Fruit fly (Drosophila melanogaster) whole organism, embryonic: Measurements from ENCODE around the gene tup.
A peak's percentile ranks its signal among the peaks of the same experiment; 100 is the strongest.

Source experiments
- Antp ChIP-seq: fragments of 200-800 bp; sonication (Bioruptor generic); optimal IDR thresholded peaks from 3 replicates; lab custom pipeline; 2016; ENCODE audit warnings: missing biosample characterization, missing genetic modification characterization
- CG10979 ChIP-seq: fragments of 200-800 bp; sonication (Bioruptor generic); optimal IDR thresholded peaks from 2 replicates; lab custom pipeline; 2018; ENCODE audit warnings: missing biosample characterization, mild to moderate bottlenecking, missing genetic modification characterization, moderate library complexity
- CG13894 ChIP-seq: fragments of 200-800 bp; sonication (Bioruptor generic); optimal IDR thresholded peaks from 3 replicates; lab custom pipeline; 2018; ENCODE audit warnings: missing biosample characterization, mild to moderate bottlenecking, missing genetic modification characterization, moderate library complexity
- CG17829 ChIP-seq: fragments of 200-800 bp; optimal IDR thresholded peaks from 2 replicates; lab custom pipeline; 2019; ENCODE audit warnings: missing biosample characterization, mild to moderate bottlenecking, missing genetic modification characterization, moderate library complexity
- CG18619 ChIP-seq: fragments of 200-800 bp; sonication (Bioruptor generic); optimal IDR thresholded peaks from 3 replicates; lab custom pipeline; 2017; ENCODE audit warnings: missing biosample characterization, mild to moderate bottlenecking, missing genetic modification characterization
- CG2129 ChIP-seq: fragments of 200-800 bp; sonication (Bioruptor generic); IDR thresholded peaks from 2 replicates; pipeline ENCODE4 v1.3.6; 2022; ENCODE audit warnings: missing biosample characterization, missing genetic modification characterization; ENCODE audit not compliant: partially characterized antibody
- CG2712 ChIP-seq: fragments of 200-800 bp; optimal IDR thresholded peaks from 3 replicates; lab custom pipeline; 2019; ENCODE audit warnings: missing biosample characterization, mild to moderate bottlenecking, missing genetic modification characterization, moderate library complexity
- CG3163 ChIP-seq: fragments of 200-800 bp; sonication (Bioruptor generic); optimal IDR thresholded peaks from 3 replicates; lab custom pipeline; 2016; ENCODE audit warnings: missing biosample characterization, missing genetic modification characterization
- CG34224 ChIP-seq: fragments of 200-800 bp; sonication (Bioruptor generic); IDR thresholded peaks from 3 replicates; pipeline ENCODE4 v1.3.6; 2022; ENCODE audit warnings: missing biosample characterization, missing genetic modification characterization; ENCODE audit not compliant: partially characterized antibody
- CG3847 ChIP-seq: fragments of 200-800 bp; sonication (Bioruptor generic); IDR thresholded peaks from 2 replicates; pipeline ENCODE4 v1.3.6; 2022; ENCODE audit warnings: missing biosample characterization, missing genetic modification characterization
- CG5245 ChIP-seq: fragments of 200-800 bp; sonication (Bioruptor generic); optimal IDR thresholded peaks from 3 replicates; lab custom pipeline; 2016; ENCODE audit warnings: missing biosample characterization, missing genetic modification characterization
- CG7271 ChIP-seq: fragments of 200-800 bp; sonication (Bioruptor generic); optimal IDR thresholded peaks from 2 replicates; lab custom pipeline; 2018; ENCODE audit warnings: missing biosample characterization, mild to moderate bottlenecking, missing genetic modification characterization, moderate library complexity
- CG7556 ChIP-seq: fragments of 200-800 bp; sonication (Bioruptor generic); optimal IDR thresholded peaks from 2 replicates; lab custom pipeline; 2017; ENCODE audit warnings: missing biosample characterization, mild to moderate bottlenecking, missing genetic modification characterization
- CG9727 ChIP-seq: fragments of 200-800 bp; sonication (Bioruptor generic); optimal IDR thresholded peaks from 3 replicates; lab custom pipeline; 2017; ENCODE audit warnings: missing biosample characterization, mild to moderate bottlenecking, missing genetic modification characterization
- Deaf1 ChIP-seq: fragments of 200-800 bp; optimal IDR thresholded peaks from 3 replicates; lab custom pipeline; 2019; ENCODE audit warnings: missing biosample characterization, mild to moderate bottlenecking, missing genetic modification characterization, moderate library complexity
- E2f2 ChIP-seq: fragments of 200-800 bp; sonication (Bioruptor generic); IDR thresholded peaks from 2 replicates; pipeline ENCODE4 v1.3.6; 2022; ENCODE audit warnings: missing biosample characterization, missing genetic modification characterization
- Fer2 ChIP-seq: fragments of 200-800 bp; sonication (Bioruptor generic); optimal IDR thresholded peaks from 2 replicates; lab custom pipeline; 2018; ENCODE audit warnings: missing biosample characterization, mild to moderate bottlenecking, missing genetic modification characterization, moderate library complexity
- HLHmδ ChIP-seq: fragments of 200-800 bp; sonication (Bioruptor generic); optimal IDR thresholded peaks from 2 replicates; lab custom pipeline; 2018; ENCODE audit warnings: missing biosample characterization, mild to moderate bottlenecking, missing genetic modification characterization, moderate library complexity
- Hr39 ChIP-seq: fragments of >200 bp; optimal IDR thresholded peaks from 2 replicates; lab custom pipeline; 2017
- Kr ChIP-seq: fragments of 200-800 bp; sonication (Bioruptor generic); optimal IDR thresholded peaks from 2 replicates; lab custom pipeline; 2017; ENCODE audit warnings: missing biosample characterization, mild to moderate bottlenecking, missing genetic modification characterization
- Lpt ChIP-seq: fragments of >200 bp; optimal IDR thresholded peaks from 2 replicates; lab custom pipeline; 2018; ENCODE audit warnings: missing biosample characterization, missing genetic modification characterization
- Med ChIP-seq: fragments of 200-800 bp; sonication (Bioruptor generic); peaks from one replicate; lab custom pipeline; 2016; ENCODE audit warnings: missing biosample characterization, missing genetic modification characterization, mild to moderate bottlenecking, inconsistent platforms, moderate library complexity
- Myb ChIP-seq: fragments of 200-800 bp; sonication (Bioruptor generic); optimal IDR thresholded peaks from 2 replicates; lab custom pipeline; 2016; ENCODE audit warnings: missing biosample characterization, missing genetic modification characterization
- NC2α ChIP-seq: fragments of 200-800 bp; sonication (Bioruptor generic); optimal IDR thresholded peaks from 2 replicates; lab custom pipeline; 2016; ENCODE audit warnings: missing biosample characterization, missing genetic modification characterization
- NfI ChIP-seq: fragments of 200-800 bp; sonication (Bioruptor generic); optimal IDR thresholded peaks from 3 replicates; lab custom pipeline; 2018; ENCODE audit warnings: missing biosample characterization, mild to moderate bottlenecking, missing genetic modification characterization, moderate library complexity
- Opbp ChIP-seq: fragments of 200-800 bp; sonication (Bioruptor generic); IDR thresholded peaks from 3 replicates; pipeline ENCODE4 v1.3.6; 2022; ENCODE audit warnings: missing biosample characterization, missing genetic modification characterization; ENCODE audit not compliant: partially characterized antibody
- Ssrp ChIP-seq: fragments of 200-800 bp; sonication (Bioruptor generic); optimal IDR thresholded peaks from 2 replicates; lab custom pipeline; 2018; ENCODE audit warnings: missing biosample characterization, mild to moderate bottlenecking, missing genetic modification characterization, moderate library complexity
- chif ChIP-seq, 2 experiments: fragments of 200-800 bp; sonication (Bioruptor generic); optimal IDR thresholded peaks; 3 replicates each; lab custom pipeline; 2016; ENCODE audit warnings: missing biosample characterization in 2 of 2, missing genetic modification characterization in 2 of 2
- croc ChIP-seq: fragments of 200-800 bp; sonication (Bioruptor generic); conservative IDR thresholded peaks from 3 replicates; pipeline ENCODE4 v1.3.6; 2022; ENCODE audit warnings: missing biosample characterization, missing genetic modification characterization
- cwo ChIP-seq: fragments of 200-800 bp; sonication (Bioruptor generic); optimal IDR thresholded peaks from 3 replicates; lab custom pipeline; 2017; ENCODE audit warnings: missing biosample characterization, missing genetic modification characterization, mild to moderate bottlenecking, moderate library complexity, missing genetic modification reagents
- danr ChIP-seq: fragments of 200-800 bp; sonication (Bioruptor generic); IDR thresholded peaks from 2 replicates; pipeline ENCODE4 v1.3.6; 2022; ENCODE audit warnings: missing biosample characterization, missing genetic modification characterization
- dmrt99B ChIP-seq: fragments of 200-800 bp; sonication (Bioruptor generic); optimal IDR thresholded peaks from 2 replicates; lab custom pipeline; 2018; ENCODE audit warnings: missing biosample characterization, mild to moderate bottlenecking, missing genetic modification characterization, moderate library complexity
- dysf ChIP-seq: fragments of 200-800 bp; sonication (Bioruptor generic); IDR thresholded peaks from 3 replicates; pipeline ENCODE4 v1.3.6; 2022; ENCODE audit warnings: missing biosample characterization, missing genetic modification characterization
- hb ChIP-seq: fragments of 200-800 bp; sonication (Bioruptor generic); IDR thresholded peaks from 3 replicates; pipeline ENCODE4 v1.3.6; 2022; ENCODE audit warnings: missing biosample characterization, missing genetic modification characterization; ENCODE audit not compliant: partially characterized antibody
- kah ChIP-seq: fragments of 200-800 bp; sonication (Bioruptor generic); optimal IDR thresholded peaks from 2 replicates; lab custom pipeline; 2018; ENCODE audit warnings: missing biosample characterization, mild to moderate bottlenecking, missing genetic modification characterization
- mam ChIP-seq: fragments of 200-800 bp; sonication (Bioruptor generic); optimal IDR thresholded peaks from 3 replicates; lab custom pipeline; 2016; ENCODE audit warnings: missing biosample characterization, missing genetic modification characterization
- nerfin-1 ChIP-seq: fragments of 200-800 bp; sonication (Bioruptor generic); optimal IDR thresholded peaks from 3 replicates; lab custom pipeline; 2019; ENCODE audit warnings: missing biosample characterization, mild to moderate bottlenecking, missing genetic modification characterization, moderate library complexity
- nmo ChIP-seq: fragments of 200-800 bp; sonication (Bioruptor generic); optimal IDR thresholded peaks from 2 replicates; lab custom pipeline; 2018; ENCODE audit warnings: missing biosample characterization, mild to moderate bottlenecking, missing genetic modification characterization, moderate library complexity
- onecut ChIP-seq: fragments of 200-800 bp; sonication (Bioruptor generic); IDR thresholded peaks from 2 replicates; pipeline ENCODE4 v1.3.6; 2022; ENCODE audit warnings: missing biosample characterization, missing genetic modification characterization
- org-1 ChIP-seq: fragments of 200-800 bp; sonication (Bioruptor generic); optimal IDR thresholded peaks from 2 replicates; lab custom pipeline; 2017; ENCODE audit warnings: missing biosample characterization, missing genetic modification characterization
- pita ChIP-seq: fragments of 200-800 bp; sonication (Bioruptor generic); optimal IDR thresholded peaks from 2 replicates; lab custom pipeline; 2017; ENCODE audit warnings: missing biosample characterization, mild to moderate bottlenecking, missing genetic modification characterization
- pros ChIP-seq: fragments of 200-800 bp; sonication (Bioruptor generic); optimal IDR thresholded peaks from 3 replicates; lab custom pipeline; 2019; ENCODE audit warnings: missing biosample characterization, mild to moderate bottlenecking, missing genetic modification characterization, moderate library complexity
- ro ChIP-seq: fragments of 200-800 bp; sonication (Bioruptor generic); IDR thresholded peaks from 2 replicates; pipeline ENCODE4 v1.3.6; 2022; ENCODE audit warnings: missing biosample characterization, missing genetic modification characterization
- sr ChIP-seq: fragments of 200-800 bp; sonication (Bioruptor generic); IDR thresholded peaks from 3 replicates; pipeline ENCODE4 v1.3.6; 2022; ENCODE audit warnings: missing biosample characterization, missing genetic modification characterization
- tap ChIP-seq: fragments of 200-800 bp; optimal IDR thresholded peaks from 3 replicates; lab custom pipeline; 2019; ENCODE audit warnings: missing biosample characterization, mild to moderate bottlenecking, missing genetic modification characterization, moderate library complexity
- trem ChIP-seq: fragments of 200-800 bp; optimal IDR thresholded peaks from 3 replicates; lab custom pipeline; 2019; ENCODE audit warnings: missing biosample characterization, mild to moderate bottlenecking, missing genetic modification characterization, moderate library complexity
- wek ChIP-seq: fragments of 200-800 bp; sonication (Bioruptor generic); optimal IDR thresholded peaks from 3 replicates; lab custom pipeline; 2018; ENCODE audit warnings: missing biosample characterization, mild to moderate bottlenecking, missing genetic modification characterization, moderate library complexity
- z ChIP-seq: fragments of 200-800 bp; sonication (Bioruptor generic); IDR thresholded peaks from 3 replicates; pipeline ENCODE4 v1.3.6; 2022; ENCODE audit warnings: missing biosample characterization, missing genetic modification characterization

The tup gene

DNA sequence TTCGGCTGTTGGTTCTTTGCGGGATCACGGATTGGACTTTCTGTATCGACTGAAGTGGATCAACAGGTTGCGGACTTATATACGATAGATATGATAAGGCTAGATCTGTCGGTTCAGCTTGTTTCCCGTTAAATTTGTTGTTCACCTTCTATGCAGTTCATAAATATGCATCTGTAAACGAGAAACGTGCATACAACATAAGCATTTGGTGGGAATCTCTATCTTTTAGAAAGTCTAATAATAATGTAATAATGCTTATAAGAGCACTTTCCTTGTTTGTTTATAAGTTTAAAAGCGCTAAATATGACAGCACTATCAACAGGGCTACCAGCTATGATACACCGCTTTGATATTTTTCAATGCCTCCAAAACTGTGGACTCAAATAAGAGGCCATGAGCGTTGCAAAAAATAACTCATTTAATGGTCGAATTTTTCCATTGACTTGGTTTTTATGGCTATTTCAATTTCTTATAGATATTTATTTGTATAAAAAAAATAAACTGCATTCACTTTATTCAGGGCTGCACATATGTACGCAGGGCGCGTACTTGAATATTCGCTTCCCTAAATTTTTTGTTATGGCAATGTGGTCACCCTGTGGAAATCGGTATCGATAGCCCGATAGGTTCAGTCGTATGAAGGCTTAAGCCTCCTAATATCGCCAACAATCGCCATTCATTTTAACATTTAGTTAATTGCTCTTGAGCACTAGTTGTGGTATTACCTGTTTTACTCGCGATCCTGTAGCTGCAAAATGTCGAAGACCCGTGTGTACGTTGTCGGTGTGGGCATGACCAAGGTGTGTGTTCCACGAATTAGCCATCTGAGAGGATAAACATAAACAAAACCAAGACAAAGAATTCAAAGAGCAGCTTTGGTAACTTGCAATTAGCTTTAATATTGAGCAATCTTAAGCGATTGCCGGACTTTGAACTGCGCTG, 50.2 kb downstream of the tup start, which contains the start of the genes CG17597 and ScpX (continued):
- peak; percentile 78 for TF ChIP-seq hb (GFP tag; lab: Robert Waterston, UW)
- peak; percentile 22 to 75 for TF ChIP-seq chif (GFP tag; optimal IDR thresholded peaks at IDR 0.05; lab: Kevin White, UChicago)
- TF ChIP-seq trem (tag; lab: Kevin White, UChicago) = peak; percentile 64
- TF ChIP-seq Fer2 (tag; lab: Kevin White, UChicago) = peak; percentile 26
- peak; percentile 33 for TF ChIP-seq pita
- no peak for TF ChIP-seq wek (GFP tag; lab: Kevin White, UChicago)
- peak; percentile 22 for TF ChIP-seq CG5245 (GFP tag; lab: Kevin White, UChicago)
- no peak for TF ChIP-seq org-1 (GFP tag; lab: Kevin White, UChicago)
- peak; percentile 52 for TF ChIP-seq cwo (GFP tag; lab: Kevin White, UChicago)
- peak; percentile 44 for TF ChIP-seq CG18619
- no peak for TF ChIP-seq tap
- TF ChIP-seq sr (GFP tag; lab: Robert Waterston, UW) = no peak
- peak; percentile 16; the same call in 1 of the 3 replicates for TF ChIP-seq croc (GFP tag; lab: Robert Waterston, UW)
- peak; percentile 11 for TF ChIP-seq nerfin-1 (tag; lab: Kevin White, UChicago)
- no peak for TF ChIP-seq CG7271 (tag; lab: Kevin White, UChicago)
- peak; percentile 57 for TF ChIP-seq CG13894 (tag; lab: Kevin White, UChicago)
- TF ChIP-seq ro (GFP tag; lab: Robert Waterston, UW) = no peak
- peak; percentile 53 for TF ChIP-seq Antp (GFP tag; lab: Kevin White, UChicago)
- TF ChIP-seq Ssrp = peak; percentile 54
- peak; percentile 14 for TF ChIP-seq HLHmδ (GFP tag; lab: Kevin White, UChicago)
- TF ChIP-seq Myb (GFP tag; lab: Kevin White, UChicago) = peak; percentile 27
- TF ChIP-seq Med (GFP tag; lab: Kevin White, UChicago) = peak; percentile 89
- peak; percentile 81 for TF ChIP-seq nmo (GFP tag; lab: Kevin White, UChicago)
- TF ChIP-seq onecut = peak; percentile 37; the same call in 1 of the 2 replicates
- peak; percentile 99 for TF ChIP-seq kah (GFP tag; lab: Kevin White, UChicago)
- TF ChIP-seq Hr39 (lab: Kevin White, UChicago) = no peak
- TF ChIP-seq z (GFP tag; lab: Robert Waterston, UW) = no peak
- TF ChIP-seq E2f2 (GFP tag; lab: Robert Waterston, UW) = peak; percentile 92
- no peak for TF ChIP-seq Deaf1 (tag; lab: Kevin White, UChicago)
- TF ChIP-seq CG7556 (GFP tag; lab: Kevin White, UChicago) = peak; percentile 31
- no peak for TF ChIP-seq Lpt (GFP tag; lab: Kevin White, UChicago)
- TF ChIP-seq CG10979 (tag; lab: Kevin White, UChicago) = peak; percentile 39
- peak; percentile 67 for TF ChIP-seq CG2712 (tag; lab: Kevin White, UChicago)
- TF ChIP-seq NC2α (GFP tag; lab: Kevin White, UChicago) = peak; percentile 56
- peak; percentile 52 for TF ChIP-seq CG2129 (GFP tag; lab: Robert Waterston, UW)
- TF ChIP-seq Kr (GFP tag; lab: Kevin White, UChicago) = no peak
- peak; percentile 55 for TF ChIP-seq CG3847 (GFP tag; lab: Robert Waterston, UW)
- TF ChIP-seq CG34224 = peak; percentile 83
- peak; percentile 91 for TF ChIP-seq Opbp (GFP tag; lab: Robert Waterston, UW)
- TF ChIP-seq dysf (GFP tag; lab: Robert Waterston, UW) = no peak; the same call in 2 of the 3 replicates
- TF ChIP-seq danr (GFP tag; lab: Robert Waterston, UW) = 0 out of 2 replicates have a peak, but pooled peaks have one; percentile 36
- TF ChIP-seq CG17829 (tag; lab: Kevin White, UChicago) = peak; percentile 67
- peak; percentile 52 for TF ChIP-seq NfI
- TF ChIP-seq CG3163 = no peak
- TF ChIP-seq CG9727 (GFP tag; lab: Kevin White, UChicago) = peak; percentile 69
- TF ChIP-seq pros = no peak
- TF ChIP-seq mam (GFP tag; lab: Kevin White, UChicago) = peak; percentile 69
- TF ChIP-seq dmrt99B (tag; lab: Kevin White, UChicago) = peak; percentile 50
